Fruit fly (Drosophila melanogaster) whole organism, embryonic: Measurements from ENCODE around the gene Sbds.

ENCODE experiments used
- CG10543 ChIP-seq: fragments of 200-800 bp; sonication (Bioruptor generic); optimal IDR thresholded peaks from 3 replicates; lab custom pipeline; 2017; ENCODE audit warnings: missing biosample characterization, mild to moderate bottlenecking, missing genetic modification characterization, moderate library complexity
- CG11723 ChIP-seq: fragments of 200-800 bp; sonication (Bioruptor generic); optimal IDR thresholded peaks from 2 replicates; lab custom pipeline; 2017; ENCODE audit warnings: missing biosample characterization, mild to moderate bottlenecking, missing genetic modification characterization
- CG12219 ChIP-seq: fragments of 200-800 bp; sonication (Bioruptor generic); optimal IDR thresholded peaks from 3 replicates; lab custom pipeline; 2018; ENCODE audit warnings: missing biosample characterization, mild to moderate bottlenecking, missing genetic modification characterization
- CG12299 ChIP-seq: fragments of 200-800 bp; sonication (Bioruptor generic); optimal IDR thresholded peaks from 2 replicates; lab custom pipeline; 2018; ENCODE audit warnings: missing biosample characterization, mild to moderate bottlenecking, missing genetic modification characterization
- CG12769 ChIP-seq: fragments of 200-800 bp; sonication (Bioruptor generic); optimal IDR thresholded peaks from 2 replicates; lab custom pipeline; 2019; ENCODE audit warnings: missing biosample characterization, mild to moderate bottlenecking, missing genetic modification characterization, moderate library complexity
- CG14710 ChIP-seq: fragments of 200-800 bp; sonication (Bioruptor generic); optimal IDR thresholded peaks from 3 replicates; lab custom pipeline; 2019; ENCODE audit warnings: missing biosample characterization, mild to moderate bottlenecking, missing genetic modification characterization, moderate library complexity
- CG2116 ChIP-seq: fragments of 200-800 bp; sonication (Bioruptor generic); optimal IDR thresholded peaks from 3 replicates; lab custom pipeline; 2018; ENCODE audit warnings: missing biosample characterization, mild to moderate bottlenecking, missing genetic modification characterization
- CG30020 ChIP-seq: fragments of 200-800 bp; optimal IDR thresholded peaks from 2 replicates; lab custom pipeline; 2019; ENCODE audit warnings: missing biosample characterization, mild to moderate bottlenecking, missing genetic modification characterization, moderate library complexity
- CG30431 ChIP-seq: fragments of 200-800 bp; sonication (Bioruptor generic); optimal IDR thresholded peaks from 2 replicates; lab custom pipeline; 2017; ENCODE audit warnings: missing biosample characterization, missing genetic modification characterization
- CG3065 ChIP-seq: fragments of 200-800 bp; sonication (Bioruptor generic); optimal IDR thresholded peaks from 2 replicates; lab custom pipeline; 2016; ENCODE audit warnings: missing biosample characterization, missing genetic modification characterization
- CG4617 ChIP-seq: fragments of 200-800 bp; sonication (Bioruptor generic); optimal IDR thresholded peaks from 3 replicates; lab custom pipeline; 2016; ENCODE audit warnings: missing biosample characterization, missing genetic modification characterization, borderline replicate concordance
- CG6765 ChIP-seq: fragments of 200-800 bp; sonication (Bioruptor generic); optimal IDR thresholded peaks from 3 replicates; lab custom pipeline; 2017; ENCODE audit warnings: missing biosample characterization, mild to moderate bottlenecking, missing genetic modification characterization
- CG7745 ChIP-seq: fragments of 200-800 bp; sonication (Bioruptor generic); optimal IDR thresholded peaks from 2 replicates; lab custom pipeline; 2018; ENCODE audit warnings: missing biosample characterization, mild to moderate bottlenecking, missing genetic modification characterization, moderate library complexity
- CG8290 ChIP-seq, 3 experiments: fragments of 200-800 bp; sonication (Bioruptor generic); optimal IDR thresholded peaks; 2 replicates each; lab custom pipeline; 2016 to 2019; ENCODE audit warnings: missing biosample characterization in 3 of 3, missing genetic modification characterization in 3 of 3, mild to moderate bottlenecking in 2 of 3, moderate library complexity in 1 of 3
- CG9797 ChIP-seq: fragments of 200-800 bp; sonication (Bioruptor generic); optimal IDR thresholded peaks from 3 replicates; lab custom pipeline; 2018; ENCODE audit warnings: missing biosample characterization, mild to moderate bottlenecking, missing genetic modification characterization
- Camta ChIP-seq: fragments of 200-800 bp; sonication (Bioruptor generic); optimal IDR thresholded peaks from 2 replicates; lab custom pipeline; 2016; ENCODE audit warnings: missing biosample characterization, missing genetic modification characterization
- CkIIα-i1 ChIP-seq: fragments of 200-800 bp; sonication (Bioruptor generic); IDR thresholded peaks from 2 replicates; pipeline ENCODE4 v1.3.6; 2022; ENCODE audit warnings: missing biosample characterization, missing genetic modification characterization
- Fer2 ChIP-seq: fragments of 200-800 bp; sonication (Bioruptor generic); optimal IDR thresholded peaks from 2 replicates; lab custom pipeline; 2018; ENCODE audit warnings: missing biosample characterization, mild to moderate bottlenecking, missing genetic modification characterization, moderate library complexity
- H2.0 ChIP-seq: fragments of 200-800 bp; sonication (Bioruptor generic); IDR thresholded peaks from 2 replicates; pipeline ENCODE4 v1.3.6; 2022; ENCODE audit warnings: missing biosample characterization, missing genetic modification characterization
- HmgD ChIP-seq: fragments of 200-800 bp; sonication (Bioruptor generic); optimal IDR thresholded peaks from 3 replicates; lab custom pipeline; 2016; ENCODE audit warnings: missing biosample characterization, missing genetic modification characterization
- MTF-1 ChIP-seq: fragments of 200-800 bp; sonication (Bioruptor generic); optimal IDR thresholded peaks from 2 replicates; lab custom pipeline; 2018; ENCODE audit warnings: missing biosample characterization, mild to moderate bottlenecking, missing genetic modification characterization, borderline replicate concordance
- Med ChIP-seq: fragments of 200-800 bp; sonication (Bioruptor generic); peaks from one replicate; lab custom pipeline; 2016; ENCODE audit warnings: missing biosample characterization, missing genetic modification characterization, mild to moderate bottlenecking, inconsistent platforms, moderate library complexity
- Opbp ChIP-seq: fragments of 200-800 bp; sonication (Bioruptor generic); IDR thresholded peaks from 3 replicates; pipeline ENCODE4 v1.3.6; 2022; ENCODE audit warnings: missing biosample characterization, missing genetic modification characterization; ENCODE audit not compliant: partially characterized antibody
- PHDP ChIP-seq: fragments of 200-800 bp; sonication (Bioruptor generic); optimal IDR thresholded peaks from 3 replicates; lab custom pipeline; 2018; ENCODE audit warnings: missing biosample characterization, mild to moderate bottlenecking, missing genetic modification characterization, moderate library complexity
- Rx ChIP-seq: fragments of 200-800 bp; sonication (Bioruptor generic); IDR thresholded peaks from 2 replicates; pipeline ENCODE4 v1.3.6; 2022; ENCODE audit warnings: missing biosample characterization, missing genetic modification characterization
- Side ChIP-seq: fragments of 200-800 bp; sonication (Bioruptor generic); optimal IDR thresholded peaks from 2 replicates; lab custom pipeline; 2016; ENCODE audit warnings: missing biosample characterization, missing genetic modification characterization
- ash1 ChIP-seq: fragments of 200-800 bp; sonication (Bioruptor generic); optimal IDR thresholded peaks from 2 replicates; lab custom pipeline; 2018; ENCODE audit warnings: missing biosample characterization, mild to moderate bottlenecking, missing genetic modification characterization
- crc ChIP-seq: fragments of 200-800 bp; sonication (Bioruptor generic); optimal IDR thresholded peaks from 2 replicates; lab custom pipeline; 2016; ENCODE audit warnings: missing biosample characterization, missing genetic modification characterization
- dan ChIP-seq: fragments of 200-800 bp; sonication (Bioruptor generic); IDR thresholded peaks from 2 replicates; pipeline ENCODE4 v1.3.6; 2022; ENCODE audit warnings: missing biosample characterization, missing genetic modification characterization
- dimm ChIP-seq: fragments of 200-800 bp; sonication (Bioruptor generic); IDR thresholded peaks from 2 replicates; pipeline ENCODE4 v1.3.6; 2022; ENCODE audit warnings: missing biosample characterization, missing genetic modification characterization
- ems ChIP-seq: fragments of 200-800 bp; sonication (Bioruptor generic); optimal IDR thresholded peaks from 3 replicates; lab custom pipeline; 2016; ENCODE audit warnings: missing biosample characterization, missing genetic modification characterization
- grn ChIP-seq: fragments of 200-800 bp; sonication (Bioruptor generic); optimal IDR thresholded peaks from 3 replicates; lab custom pipeline; 2017; ENCODE audit warnings: missing biosample characterization, missing genetic modification characterization
- hkb ChIP-seq, 2 experiments: fragments of 200-800 bp in 1 of 2; fragments of >200 bp in 1 of 2; sonication (Bioruptor generic) in 1 of 2; IDR thresholded peaks in 1 of 2; optimal IDR thresholded peaks in 1 of 2; 2 replicates each; pipeline versions ENCODE4 v1.3.6 to Lab custom; 2017 to 2022; ENCODE audit warnings: missing biosample characterization in 1 of 2, missing genetic modification characterization in 1 of 2
- jing ChIP-seq: fragments of 200-800 bp; sonication (Bioruptor generic); optimal IDR thresholded peaks from 2 replicates; lab custom pipeline; 2018; ENCODE audit warnings: missing biosample characterization, mild to moderate bottlenecking, missing genetic modification characterization
- kah ChIP-seq: fragments of 200-800 bp; sonication (Bioruptor generic); optimal IDR thresholded peaks from 2 replicates; lab custom pipeline; 2018; ENCODE audit warnings: missing biosample characterization, mild to moderate bottlenecking, missing genetic modification characterization
- knrl ChIP-seq: fragments of 200-800 bp; sonication (Bioruptor generic); IDR thresholded peaks from 3 replicates; pipeline ENCODE4 v1.3.6; 2022; ENCODE audit warnings: missing biosample characterization, missing genetic modification characterization; ENCODE audit not compliant: partially characterized antibody
- lmd ChIP-seq: fragments of 200-800 bp; sonication (Bioruptor generic); IDR thresholded peaks from 2 replicates; pipeline ENCODE4 v1.3.6; 2022; ENCODE audit warnings: missing biosample characterization, missing genetic modification characterization
- mam ChIP-seq: fragments of 200-800 bp; sonication (Bioruptor generic); optimal IDR thresholded peaks from 3 replicates; lab custom pipeline; 2016; ENCODE audit warnings: missing biosample characterization, missing genetic modification characterization
- odd ChIP-seq: fragments of 200-800 bp; sonication (Bioruptor generic); optimal IDR thresholded peaks from 2 replicates; lab custom pipeline; 2017; ENCODE audit warnings: missing biosample characterization, mild to moderate bottlenecking, missing genetic modification characterization
- pho ChIP-seq: fragments of 200-800 bp; sonication (Bioruptor generic); optimal IDR thresholded peaks from 2 replicates; lab custom pipeline; 2016; ENCODE audit warnings: missing biosample characterization, missing genetic modification characterization
- rib ChIP-seq: fragments of 200-800 bp; sonication (Bioruptor generic); IDR thresholded peaks from 2 replicates; pipeline ENCODE4 v1.3.6; 2022; ENCODE audit warnings: missing biosample characterization, missing genetic modification characterization
- sd ChIP-seq: fragments of 200-800 bp; sonication (Bioruptor generic); optimal IDR thresholded peaks from 3 replicates; lab custom pipeline; 2018; ENCODE audit warnings: missing biosample characterization, mild to moderate bottlenecking, missing genetic modification characterization, moderate library complexity
- tup ChIP-seq: fragments of 200-800 bp; sonication (Bioruptor generic); optimal IDR thresholded peaks from 2 replicates; lab custom pipeline; 2016; ENCODE audit warnings: missing biosample characterization, mild to moderate bottlenecking, missing genetic modification characterization, moderate library complexity
- twi ChIP-seq: fragments of 200-800 bp; optimal IDR thresholded peaks from 2 replicates; lab custom pipeline; 2019; ENCODE audit warnings: missing biosample characterization, mild to moderate bottlenecking, missing genetic modification characterization, moderate library complexity
- vfl ChIP-seq: fragments of 200-800 bp; sonication (Bioruptor generic); optimal IDR thresholded peaks from 2 replicates; lab custom pipeline; 2016; ENCODE audit warnings: missing biosample characterization, missing genetic modification characterization
- vvl ChIP-seq: fragments of 200-800 bp; sonication (Bioruptor generic); IDR thresholded peaks from 2 replicates; pipeline ENCODE4 v1.3.6; 2022; ENCODE audit warnings: missing biosample characterization, missing genetic modification characterization
- wor ChIP-seq: fragments of 200-800 bp; sonication (Bioruptor generic); IDR thresholded peaks from 2 replicates; pipeline ENCODE4 v1.3.6; 2022; ENCODE audit warnings: missing biosample characterization, missing genetic modification characterization
- yki ChIP-seq: fragments of >200 bp; optimal IDR thresholded peaks from 3 replicates; lab custom pipeline; 2018

Sbds gene

dm6 chr3L:6752278-6753096, at the start of gene Sbds, which contains the start of gene velo (continued):
- TF ChIP-seq CG3065 (GFP tag; lab: Kevin White, UChicago) = peak; percentile 6
- peak; percentile 57 for TF ChIP-seq HmgD (GFP tag; lab: Kevin White, UChicago)
- no peak for TF ChIP-seq CG7745 (tag; lab: Kevin White, UChicago)
- TF ChIP-seq wor (GFP tag; lab: Robert Waterston, UW) = no peak
- TF ChIP-seq CG30431 (GFP tag; lab: Kevin White, UChicago) = no peak
- TF ChIP-seq H2.0 = no peak
- TF ChIP-seq Opbp (GFP tag; lab: Robert Waterston, UW) = peak; percentile 72
- TF ChIP-seq pho (GFP tag; lab: Kevin White, UChicago) = no peak
- TF ChIP-seq grn (GFP tag; lab: Kevin White, UChicago) = no peak
- TF ChIP-seq CkIIα-i1 (GFP tag; lab: Robert Waterston, UW) = no peak
- no peak for TF ChIP-seq kah (GFP tag; lab: Kevin White, UChicago)
- TF ChIP-seq vvl (GFP tag; lab: Robert Waterston, UW) = peak; percentile 80
- TF ChIP-seq CG30020 (tag; lab: Kevin White, UChicago) = peak; percentile 59
- peak; percentile 51 for TF ChIP-seq PHDP (tag; lab: Kevin White, UChicago)
- TF ChIP-seq CG12299 (tag; lab: Kevin White, UChicago) = peak; percentile 22
- TF ChIP-seq CG6765 (GFP tag; lab: Kevin White, UChicago) = no peak
- no peak for TF ChIP-seq vfl
- peak; percentile 17 for TF ChIP-seq ems (GFP tag; lab: Kevin White, UChicago)
- no peak for TF ChIP-seq crc
- TF ChIP-seq CG2116 (GFP tag; lab: Kevin White, UChicago) = peak; percentile 98
- peak; percentile 29 for TF ChIP-seq Side (GFP tag; lab: Kevin White, UChicago)
- TF ChIP-seq CG12219 = no peak
- peak; percentile 35; the same call in 1 of the 2 replicates for TF ChIP-seq lmd (GFP tag; lab: Robert Waterston, UW)
- peak; percentile 71 for TF ChIP-seq CG10543
- TF ChIP-seq mam = no peak
- TF ChIP-seq Fer2 (tag; lab: Kevin White, UChicago) = peak; percentile 42
- TF ChIP-seq knrl (GFP tag; lab: Robert Waterston, UW) = peak; percentile 82
- peak; percentile 43 for TF ChIP-seq CG14710 (tag; lab: Kevin White, UChicago)
- peak; percentile 33 for TF ChIP-seq sd (tag; lab: Kevin White, UChicago)
- peak; percentile 13 for TF ChIP-seq odd (GFP tag; lab: Kevin White, UChicago)
- TF ChIP-seq Rx (GFP tag; lab: Robert Waterston, UW) = no peak; the same call in 1 of the 2 replicates
- TF ChIP-seq yki (lab: Kevin White, UChicago) = no peak
- TF ChIP-seq tup (GFP tag; lab: Kevin White, UChicago) = no peak
- TF ChIP-seq CG4617 (GFP tag; lab: Kevin White, UChicago) = peak; percentile 42
- no peak for TF ChIP-seq CG12769 (tag; lab: Kevin White, UChicago)
- peak; percentile 85 for TF ChIP-seq Med (GFP tag; lab: Kevin White, UChicago)
- no peak for TF ChIP-seq dan (GFP tag; lab: Robert Waterston, UW)
- TF ChIP-seq CG8290 (GFP tag; optimal IDR thresholded peaks at IDR 0.05; lab: Kevin White, UChicago) = no peak
- TF ChIP-seq CG8290 (tag; optimal IDR thresholded peaks at IDR 0.05; lab: Kevin White, UChicago) = no peak
- peak; percentile 18 for TF ChIP-seq Camta (GFP tag; lab: Kevin White, UChicago)
- no peak for TF ChIP-seq CG11723 (GFP tag; lab: Kevin White, UChicago)
- TF ChIP-seq rib (GFP tag; lab: Robert Waterston, UW) = peak; percentile 56
- TF ChIP-seq MTF-1 (GFP tag; lab: Kevin White, UChicago) = no peak
- TF ChIP-seq ash1 (GFP tag; lab: Kevin White, UChicago) = peak; percentile 17
- no peak for TF ChIP-seq jing (GFP tag; lab: Kevin White, UChicago)
- peak; percentile 32 for TF ChIP-seq CG9797 (GFP tag; lab: Kevin White, UChicago)
- no peak for TF ChIP-seq dimm (GFP tag; lab: Robert Waterston, UW)
- TF ChIP-seq twi (tag; lab: Kevin White, UChicago) = no peak
- TF ChIP-seq hkb (optimal IDR thresholded peaks at IDR 0.05; lab: Kevin White, UChicago) = no peak
- peak; percentile 45 for TF ChIP-seq hkb (GFP tag; IDR thresholded peaks at IDR 0.05; lab: Robert Waterston, UW)
